Fruit fly (Drosophila melanogaster): ENCODE data around the gene CG11109.

CG11109 gene

DNA sequence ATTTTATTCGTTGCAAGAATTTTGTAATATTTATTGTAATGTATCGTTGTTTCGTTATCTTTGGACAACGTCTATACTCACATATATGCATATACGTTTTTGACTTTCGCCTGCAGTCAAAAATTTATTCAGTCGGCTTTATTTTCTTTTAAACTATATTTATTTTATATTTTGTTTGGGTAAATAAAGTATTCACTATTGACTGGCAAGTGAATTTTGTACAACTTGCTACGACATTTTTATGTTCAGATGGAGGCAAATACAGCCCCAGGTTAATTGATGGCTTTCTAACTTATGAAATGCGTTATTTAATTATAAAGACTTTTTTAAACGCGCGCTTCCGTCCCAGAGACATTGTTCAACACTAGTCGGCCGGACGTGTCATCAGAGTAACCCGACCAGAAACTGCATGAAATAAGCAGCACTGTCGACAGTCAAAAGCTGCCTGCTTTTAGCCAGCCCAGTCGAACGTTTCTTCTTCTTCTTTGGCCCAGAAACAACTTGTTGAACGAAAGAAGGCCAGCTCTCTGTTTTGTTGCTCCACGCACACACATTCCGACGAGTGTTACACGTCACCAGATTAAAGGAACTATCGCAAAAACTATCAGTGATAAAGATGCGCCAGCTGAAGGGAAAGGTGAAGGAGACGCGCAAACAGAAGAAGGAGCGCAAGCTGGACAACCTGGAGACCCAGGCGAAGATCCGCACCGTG is 8.5 kb upstream of the CG11109 start, which contains the start of gene CG33169 (continued):
- TF ChIP-seq ab (GFP tag; optimal IDR thresholded peaks at IDR 0.05) (peak; percentile 80), CG14014 (GFP tag; IDR thresholded peaks at IDR 0.05) (peak; percentile 86), Antp (GFP tag; optimal IDR thresholded peaks at IDR 0.05) (peak; percentile 93), jigr1 (GFP tag; IDR thresholded peaks at IDR 0.05) (0 out of 3 replicates have a peak, but pooled peaks have one; percentile 49), CG7745 (tag; optimal IDR thresholded peaks at IDR 0.05) (no peak), CG7786 (GFP tag; optimal IDR thresholded peaks at IDR 0.05) (peak; percentile 90), HmgZ (tag; optimal IDR thresholded peaks at IDR 0.05) (peak; percentile 97), wor (GFP tag; IDR thresholded peaks at IDR 0.05) (no peak), otp (GFP tag; IDR thresholded peaks at IDR 0.05) (peak; percentile 73), CG1233 (GFP tag; optimal IDR thresholded peaks at IDR 0.05) (peak; percentile 71), esg (GFP tag; conservative IDR thresholded peaks at IDR 0.05) (no peak; the same call in 1 of the 2 replicates), bowl (GFP tag; IDR thresholded peaks at IDR 0.05) (peak; percentile 77), ind (GFP tag; optimal IDR thresholded peaks at IDR 0.05) (peak; percentile 85), CG6175 (GFP tag; IDR thresholded peaks at IDR 0.05) (peak; percentile 92), Asciz (GFP tag; optimal IDR thresholded peaks at IDR 0.05) (peak; percentile 49), CG18619 (GFP tag; optimal IDR thresholded peaks at IDR 0.05) (peak; percentile 79), pum (GFP tag; optimal IDR thresholded peaks at IDR 0.05) (peak; percentile 83), CG10267 (tag; optimal IDR thresholded peaks at IDR 0.05) (peak; percentile 99), emc (GFP tag; optimal IDR thresholded peaks at IDR 0.05) (peak; percentile 88), fd3F (GFP tag; optimal IDR thresholded peaks at IDR 0.05) (peak; percentile 66), Hmx (GFP tag; optimal IDR thresholded peaks at IDR 0.05) (no peak), gem (tag; optimal IDR thresholded peaks at IDR 0.05) (no peak), CG6654 (GFP tag; optimal IDR thresholded peaks at IDR 0.05) (no peak), ems (GFP tag; optimal IDR thresholded peaks at IDR 0.05) (peak; percentile 86), shn (GFP tag; optimal IDR thresholded peaks at IDR 0.05) (peak; percentile 90), CG10654 (GFP tag; optimal IDR thresholded peaks at IDR 0.05) (peak; percentile 80), kah (GFP tag; optimal IDR thresholded peaks at IDR 0.05) (peak; percentile 98), CG6854 (GFP tag; optimal IDR thresholded peaks at IDR 0.05) (peak; percentile 28), tio (GFP tag; optimal IDR thresholded peaks at IDR 0.05) (peak; percentile 29), CG1792 (GFP tag; optimal IDR thresholded peaks at IDR 0.05) (peak; percentile 85), schlank (tag; optimal IDR thresholded peaks at IDR 0.05) (peak; percentile 63), CG11085 (GFP tag; IDR thresholded peaks at IDR 0.05) (peak; percentile 95), Sox100B (GFP tag; optimal IDR thresholded peaks at IDR 0.05) (peak; percentile 41), CG30403 (GFP tag; optimal IDR thresholded peaks at IDR 0.05) (peak; percentile 78), CG16863 (GFP tag; optimal IDR thresholded peaks at IDR 0.05) (peak; percentile 82), CG2875 (GFP tag; optimal IDR thresholded peaks at IDR 0.05) (peak; percentile 59), Max (GFP tag; optimal IDR thresholded peaks at IDR 0.05) (peak; percentile 84), hb (GFP tag; IDR thresholded peaks at IDR 0.05; ENCODE audit: partially characterized antibody) (peak; percentile 35; the same call in 1 of the 3 replicates), Elba2 (GFP tag; optimal IDR thresholded peaks at IDR 0.05) (peak; percentile 51), chinmo (GFP tag; IDR thresholded peaks at IDR 0.05; ENCODE audit: partially characterized antibody) (peak; percentile 76; the same call in 3 of the 4 replicates), sug (tag; optimal IDR thresholded peaks at IDR 0.05) (peak; percentile 89), BEAF-32 (GFP tag; optimal IDR thresholded peaks at IDR 0.05) (peak; percentile 72), Hmr (GFP tag; optimal IDR thresholded peaks at IDR 0.05) (peak; percentile 92), CG13123 (GFP tag; optimal IDR thresholded peaks at IDR 0.05) (peak; percentile 60), CG7839 (tag; optimal IDR thresholded peaks at IDR 0.05) (peak; percentile 77), GATAe (GFP tag; conservative IDR thresholded peaks at IDR 0.05) (peak; percentile 67; the same call in 1 of the 2 replicates), CG15514 (GFP tag; optimal IDR thresholded peaks at IDR 0.05) (peak; percentile 91), her (GFP tag; optimal IDR thresholded peaks at IDR 0.05) (peak; percentile 86), bigmax (GFP tag; optimal IDR thresholded peaks at IDR 0.05) (peak; percentile 61)

Measured in whole organism, embryonic.